Fruit fly (Drosophila melanogaster) whole organism, wandering third instar larva: Measurements from ENCODE around the gene CG33124.

Source experiments
- CG32264 ChIP-seq: fragments of 200-800 bp; sonication (Bioruptor generic); optimal IDR thresholded peaks from 2 replicates; lab custom pipeline; 2016; ENCODE audit warnings: missing biosample characterization, missing genetic modification characterization
- CG9705 ChIP-seq: fragments of 200-800 bp; sonication (Bioruptor generic); optimal IDR thresholded peaks from 2 replicates; lab custom pipeline; 2018; ENCODE audit warnings: missing biosample characterization, mild to moderate bottlenecking, missing genetic modification characterization
- Hr78 ChIP-seq: fragments of >200 bp; optimal IDR thresholded peaks from 2 replicates; lab custom pipeline; 2017; ENCODE audit warnings: missing biosample characterization, missing genetic modification characterization
- Myc ChIP-seq: fragments of >200 bp; optimal IDR thresholded peaks from 2 replicates; lab custom pipeline; 2017
- br ChIP-seq: fragments of 200-800 bp; sonication (Bioruptor generic); optimal IDR thresholded peaks from 2 replicates; lab custom pipeline; 2016; ENCODE audit warnings: missing biosample characterization, missing genetic modification characterization
- dl ChIP-seq, 2 experiments: fragments of 175-275, 200-275 bp in 1 of 2; fragments of 200-275 bp in 1 of 2; sonication (Bioruptor generic); optimal IDR thresholded peaks; lab custom pipeline; 2018; ENCODE audit warnings: mild to moderate bottlenecking in 2 of 2, missing biosample characterization in 2 of 2, missing genetic modification characterization in 2 of 2, moderate library complexity in 2 of 2; ENCODE audit not compliant: partially characterized antibody in 2 of 2, insufficient read depth in 1 of 2
- dmrt93B ChIP-seq: fragments of 200-800 bp; sonication (Bioruptor generic); optimal IDR thresholded peaks from 2 replicates; lab custom pipeline; 2018; ENCODE audit warnings: missing biosample characterization, mild to moderate bottlenecking, missing genetic modification characterization
- ey ChIP-seq: fragments of 200-800 bp; sonication (Bioruptor generic); optimal IDR thresholded peaks from 2 replicates; lab custom pipeline; 2016; ENCODE audit warnings: missing biosample characterization, missing genetic modification characterization
- fru ChIP-seq: fragments of 200-800 bp; sonication (Bioruptor generic); optimal IDR thresholded peaks from 3 replicates; lab custom pipeline; 2016; ENCODE audit warnings: missing biosample characterization, mild to moderate bottlenecking, missing genetic modification characterization
- h ChIP-seq: fragments of 200-800 bp; sonication (Bioruptor generic); optimal IDR thresholded peaks from 3 replicates; lab custom pipeline; 2016; ENCODE audit warnings: missing biosample characterization, mild to moderate bottlenecking, missing genetic modification characterization
- lola ChIP-seq: fragments of >200 bp; optimal IDR thresholded peaks from 2 replicates; lab custom pipeline; 2017; ENCODE audit warnings: missing biosample characterization, missing genetic modification characterization
- pan ChIP-seq: fragments of >200 bp; optimal IDR thresholded peaks from 2 replicates; lab custom pipeline; 2017
- usp ChIP-seq: fragments of >200 bp; optimal IDR thresholded peaks from 2 replicates; lab custom pipeline; 2017; ENCODE audit warnings: missing biosample characterization, missing genetic modification characterization

DNA sequence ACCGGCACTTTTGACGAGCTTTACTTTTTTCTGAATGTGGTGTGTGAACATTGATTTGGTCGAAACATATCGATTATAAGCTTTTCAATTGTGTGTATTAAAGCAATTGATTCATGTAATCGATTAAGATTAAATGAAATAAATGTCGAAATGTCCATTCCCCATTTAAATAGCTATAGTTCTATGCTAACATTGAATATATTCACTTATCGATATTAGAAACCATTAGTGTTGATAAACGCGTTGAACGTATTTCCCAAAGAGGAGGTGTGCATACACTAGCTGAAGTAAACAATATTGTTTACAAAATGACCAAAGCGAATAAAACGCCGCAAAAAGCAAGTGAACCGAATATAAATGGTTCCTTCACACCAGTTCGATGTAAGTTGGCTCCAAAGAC is 5.1 kb upstream of the CG33124 start, which contains the start of the genes Uch and CG34174:
- TF ChIP-seq lola (GFP tag; lab: Kevin White, UChicago) (no peak), CG9705 (GFP tag; lab: Kevin White, UChicago) (peak; percentile 55), dl (GFP tag; optimal IDR thresholded peaks at IDR 0.05; lab: Kevin White, UChicago; ENCODE audit: insufficient read depth in 1 of 2, partially characterized antibody in 2 of 2) (no peak), ey (GFP tag; lab: Kevin White, UChicago) (peak; percentile 3), br (GFP tag; lab: Kevin White, UChicago) (no peak), pan (no peak), usp (no peak), Hr78 (GFP tag; lab: Kevin White, UChicago) (no peak), fru (no peak), Myc (no peak), h (GFP tag; lab: Kevin White, UChicago) (peak; percentile 67), dmrt93B (GFP tag; lab: Kevin White, UChicago) (no peak), CG32264 (GFP tag; lab: Kevin White, UChicago) (no peak)
